Fruit fly (Drosophila melanogaster): ENCODE results near the gene Mat89Ba.

- TF ChIP-seq HLH106 (tag; optimal IDR thresholded peaks at IDR 0.05), result no peak
- TF ChIP-seq CG9705 (GFP tag; optimal IDR thresholded peaks at IDR 0.05), result no peak
- no peak for TF ChIP-seq Rel (GFP tag; optimal IDR thresholded peaks at IDR 0.05)
- no peak for TF ChIP-seq Rel (tag; optimal IDR thresholded peaks at IDR 0.05)
- TF ChIP-seq psq (GFP tag; optimal IDR thresholded peaks at IDR 0.05), result no peak
- TF ChIP-seq usp (GFP tag; optimal IDR thresholded peaks at IDR 0.05), result no peak
- no peak for TF ChIP-seq Hr78 (GFP tag; optimal IDR thresholded peaks at IDR 0.05)
- no peak for TF ChIP-seq h (GFP tag; optimal IDR thresholded peaks at IDR 0.05)
- no peak for TF ChIP-seq Jra (GFP tag; optimal IDR thresholded peaks at IDR 0.05)
- TF ChIP-seq dsf (GFP tag; optimal IDR thresholded peaks at IDR 0.05; ENCODE audit: borderline replicate concordance), result no peak
- no peak for TF ChIP-seq Abd-B (GFP tag; optimal IDR thresholded peaks at IDR 0.05)
- no peak for TF ChIP-seq pan (optimal IDR thresholded peaks at IDR 0.05)
- TF ChIP-seq rgr (GFP tag; optimal IDR thresholded peaks at IDR 0.05), result no peak
These were observed 14.9 kb downstream of the Mat89Ba start for dm6 chr3R:16257346-16257745.
